Worm (Caenorhabditis elegans) whole organism, mixed stage, embryonic: ENCODE data around the gene col-174.

Experiments used
- ceh-43 ChIP-seq: fragments of 200-800 bp; sonication (Bioruptor generic); optimal IDR thresholded peaks from 2 replicates; lab custom pipeline; 2018; ENCODE audit warnings: mild to moderate bottlenecking, missing genetic modification characterization, moderate library complexity, missing compliant biosample characterization
- ces-1 ChIP-seq: fragments of 150-350 bp; optimal IDR thresholded peaks from 2 replicates; lab custom pipeline; 2014; ENCODE audit warnings: missing biosample characterization, missing genetic modification reagents, missing genetic modification characterization
- elt-1 ChIP-seq: sonication (generic microtip); optimal IDR thresholded peaks from 2 replicates; lab custom pipeline; 2017; ENCODE audit warnings: missing genetic modification characterization, mild to moderate bottlenecking, missing compliant biosample characterization, antibody characterized with exemption, moderate library complexity, borderline replicate concordance; ENCODE audit not compliant: insufficient read depth
- elt-3 ChIP-seq: fragments of 150-350 bp; optimal IDR thresholded peaks from 2 replicates; lab custom pipeline; 2014; ENCODE audit warnings: missing biosample characterization, missing genetic modification characterization
- hlh-1 ChIP-seq: fragments of 150-350 bp; optimal IDR thresholded peaks from 2 replicates; lab custom pipeline; 2014; ENCODE audit warnings: missing biosample characterization, missing genetic modification reagents, missing genetic modification characterization
- lin-13 ChIP-seq: fragments of 150-350 bp; optimal IDR thresholded peaks from 2 replicates; lab custom pipeline; 2014; ENCODE audit warnings: missing biosample characterization, missing genetic modification characterization
- lsy-2 ChIP-seq: fragments of 150-350 bp; optimal IDR thresholded peaks from 2 replicates; lab custom pipeline; 2014; ENCODE audit warnings: missing biosample characterization, missing genetic modification characterization
- mab-5 ChIP-seq: fragments of 150-350 bp; optimal IDR thresholded peaks from 2 replicates; lab custom pipeline; 2014; ENCODE audit warnings: missing biosample characterization, missing genetic modification characterization
- nhr-237 ChIP-seq: fragments of 150-350 bp; optimal IDR thresholded peaks from 2 replicates; lab custom pipeline; 2014; ENCODE audit warnings: missing biosample characterization, missing genetic modification characterization
- pha-4 ChIP-seq: fragments of 150-350 bp; optimal IDR thresholded peaks from 2 replicates; lab custom pipeline; 2018; ENCODE audit warnings: missing biosample characterization, missing genetic modification reagents, missing genetic modification characterization
- tbx-8 ChIP-seq: fragments of 200-800 bp; sonication (Bioruptor generic); optimal IDR thresholded peaks from 2 replicates; lab custom pipeline; 2018; ENCODE audit warnings: mild to moderate bottlenecking, missing genetic modification characterization, moderate library complexity, missing compliant biosample characterization
- unc-39 ChIP-seq: fragments of 150-350 bp; optimal IDR thresholded peaks from 2 replicates; lab custom pipeline; 2014; ENCODE audit warnings: missing biosample characterization, missing genetic modification characterization
- unc-62 ChIP-seq: fragments of 150-350 bp; optimal IDR thresholded peaks from 2 replicates; lab custom pipeline; 2014; ENCODE audit warnings: missing biosample characterization, missing genetic modification reagents, missing genetic modification characterization
- ztf-11 ChIP-seq: fragments of 150-350 bp; optimal IDR thresholded peaks from 2 replicates; lab custom pipeline; 2014; ENCODE audit warnings: missing biosample characterization, missing genetic modification characterization

ce11 chrX:7536869-7537268 lies 9.7 kb upstream of the col-174 start:
- TF ChIP-seq ztf-11 (no peak), elt-3 (no peak), mab-5 (no peak), hlh-1 (tag; lab: Kevin White, UChicago) (no peak), elt-1 (tag; lab: Kevin White, UChicago) (no peak), ceh-43 (GFP tag; lab: Kevin White, UChicago) (no peak), unc-62 (GFP tag; lab: Kevin White, UChicago) (no peak), lsy-2 (tag; lab: Kevin White, UChicago) (no peak), pha-4 (tag; lab: Kevin White, UChicago) (no peak), lin-13 (tag; lab: Kevin White, UChicago) (no peak), unc-39 (tag; lab: Kevin White, UChicago) (no peak), tbx-8 (no peak), nhr-237 (tag; lab: Kevin White, UChicago) (no peak), ces-1 (no peak)
